Worm (Caenorhabditis elegans) whole organism, mixed stage, embryonic: ENCODE results near the gene T12A7.9.
A peak's percentile ranks its signal among the peaks of the same experiment; 100 is the strongest.

Experiments used
- M03D4.4 ChIP-seq: sonication (generic microtip); optimal IDR thresholded peaks from 2 replicates; lab custom pipeline; 2017; ENCODE audit warnings: mild to moderate bottlenecking, missing genetic modification characterization, missing compliant biosample characterization
- ceh-39 ChIP-seq: fragments of 150-350 bp; optimal IDR thresholded peaks from 2 replicates; lab custom pipeline; 2014; ENCODE audit warnings: missing biosample characterization, missing genetic modification characterization
- ceh-43 ChIP-seq: fragments of 200-800 bp; sonication (Bioruptor generic); optimal IDR thresholded peaks from 2 replicates; lab custom pipeline; 2018; ENCODE audit warnings: mild to moderate bottlenecking, missing genetic modification characterization, moderate library complexity, missing compliant biosample characterization
- ceh-83 ChIP-seq: fragments of 200-800 bp; sonication (Bioruptor generic); optimal IDR thresholded peaks from 2 replicates; lab custom pipeline; 2018; ENCODE audit warnings: mild to moderate bottlenecking, missing genetic modification characterization, missing compliant biosample characterization
- ces-1 ChIP-seq: fragments of 150-350 bp; optimal IDR thresholded peaks from 2 replicates; lab custom pipeline; 2014; ENCODE audit warnings: missing biosample characterization, missing genetic modification reagents, missing genetic modification characterization
- elt-3 ChIP-seq: fragments of 150-350 bp; optimal IDR thresholded peaks from 2 replicates; lab custom pipeline; 2014; ENCODE audit warnings: missing biosample characterization, missing genetic modification characterization
- flh-1 ChIP-seq: fragments of 200-800 bp; sonication (Bioruptor generic); optimal IDR thresholded peaks from 2 replicates; lab custom pipeline; 2018; ENCODE audit warnings: mild to moderate bottlenecking, missing genetic modification characterization, moderate library complexity, missing compliant biosample characterization
- ham-2 ChIP-seq: fragments of 200-800 bp; sonication (Bioruptor generic); optimal IDR thresholded peaks from 2 replicates; lab custom pipeline; 2018; ENCODE audit warnings: mild to moderate bottlenecking, missing genetic modification characterization, missing compliant biosample characterization
- hlh-1 ChIP-seq: fragments of 150-350 bp; optimal IDR thresholded peaks from 2 replicates; lab custom pipeline; 2014; ENCODE audit warnings: missing biosample characterization, missing genetic modification reagents, missing genetic modification characterization
- lin-13 ChIP-seq: fragments of 150-350 bp; optimal IDR thresholded peaks from 2 replicates; lab custom pipeline; 2014; ENCODE audit warnings: missing biosample characterization, missing genetic modification characterization
- lin-32 ChIP-seq: fragments of 200-800 bp; sonication (Bioruptor generic); optimal IDR thresholded peaks from 2 replicates; lab custom pipeline; 2018; ENCODE audit warnings: mild to moderate bottlenecking, missing genetic modification characterization, missing compliant biosample characterization
- lsy-2 ChIP-seq: fragments of 150-350 bp; optimal IDR thresholded peaks from 2 replicates; lab custom pipeline; 2014; ENCODE audit warnings: missing biosample characterization, missing genetic modification characterization
- mab-5 ChIP-seq: fragments of 150-350 bp; optimal IDR thresholded peaks from 2 replicates; lab custom pipeline; 2014; ENCODE audit warnings: missing biosample characterization, missing genetic modification characterization
- mep-1 ChIP-seq: fragments of 150-350 bp; optimal IDR thresholded peaks from 2 replicates; lab custom pipeline; 2017; ENCODE audit warnings: missing biosample characterization, missing genetic modification reagents, missing genetic modification characterization, inconsistent platforms
- mls-2 ChIP-seq: sonication (generic microtip); optimal IDR thresholded peaks from 2 replicates; lab custom pipeline; 2016; ENCODE audit warnings: mild to moderate bottlenecking, missing genetic modification characterization, moderate library complexity, missing compliant biosample characterization
- nhr-12 ChIP-seq: fragments of 150-350 bp; optimal IDR thresholded peaks from 2 replicates; lab custom pipeline; 2014; ENCODE audit warnings: missing biosample characterization, missing genetic modification characterization
- nhr-2 ChIP-seq: fragments of 150-350 bp; optimal IDR thresholded peaks from 2 replicates; lab custom pipeline; 2014; ENCODE audit warnings: missing biosample characterization, missing genetic modification characterization
- nhr-76 ChIP-seq: sonication (generic microtip); optimal IDR thresholded peaks from 2 replicates; lab custom pipeline; 2017; ENCODE audit warnings: missing biosample characterization, missing genetic modification characterization
- pha-4 ChIP-seq: fragments of 150-350 bp; optimal IDR thresholded peaks from 2 replicates; lab custom pipeline; 2018; ENCODE audit warnings: missing biosample characterization, missing genetic modification reagents, missing genetic modification characterization
- sem-2 ChIP-seq: fragments of 200-800 bp; sonication (Bioruptor generic); optimal IDR thresholded peaks from 2 replicates; lab custom pipeline; 2018; ENCODE audit warnings: mild to moderate bottlenecking, missing genetic modification characterization, missing compliant biosample characterization
- snpc-4 ChIP-seq: fragments of 150-350 bp; optimal IDR thresholded peaks from 2 replicates; lab custom pipeline; 2014; ENCODE audit warnings: missing biosample characterization, missing genetic modification characterization
- sptf-1 ChIP-seq: sonication (generic microtip); optimal IDR thresholded peaks from 2 replicates; lab custom pipeline; 2017; ENCODE audit warnings: mild to moderate bottlenecking, missing genetic modification characterization, moderate library complexity, missing compliant biosample characterization
- tbx-8 ChIP-seq: fragments of 200-800 bp; sonication (Bioruptor generic); optimal IDR thresholded peaks from 2 replicates; lab custom pipeline; 2018; ENCODE audit warnings: mild to moderate bottlenecking, missing genetic modification characterization, moderate library complexity, missing compliant biosample characterization
- unc-120 ChIP-seq: sonication (generic microtip); optimal IDR thresholded peaks from 2 replicates; lab custom pipeline; 2017; ENCODE audit warnings: missing genetic modification characterization, missing compliant biosample characterization; ENCODE audit not compliant: poor library complexity, severe bottlenecking
- unc-39 ChIP-seq: fragments of 150-350 bp; optimal IDR thresholded peaks from 2 replicates; lab custom pipeline; 2014; ENCODE audit warnings: missing biosample characterization, missing genetic modification characterization
- unc-62 ChIP-seq: fragments of 150-350 bp; optimal IDR thresholded peaks from 2 replicates; lab custom pipeline; 2014; ENCODE audit warnings: missing biosample characterization, missing genetic modification reagents, missing genetic modification characterization
- zip-8 ChIP-seq: fragments of 150-350 bp; optimal IDR thresholded peaks from 2 replicates; lab custom pipeline; 2014; ENCODE audit warnings: missing biosample characterization, missing genetic modification characterization

The T12A7.9 gene

ce11 chrIV:11755907-11756306, at the start of gene T12A7.9:
T12A7.9 (minus strand) TSS chrIV:11756007.
- TF ChIP-seq mab-5 (tag; lab: Kevin White, UChicago) (no peak), lin-13 (tag; lab: Kevin White, UChicago) (no peak), mls-2 (tag; lab: Kevin White, UChicago) (no peak), nhr-76 (tag; lab: Kevin White, UChicago) (no peak), M03D4.4 (no peak), tbx-8 (GFP tag; lab: Kevin White, UChicago) (no peak), flh-1 (GFP tag; lab: Kevin White, UChicago) (no peak), nhr-12 (no peak), ceh-39 (tag; lab: Kevin White, UChicago) (no peak), unc-39 (tag; lab: Kevin White, UChicago) (no peak), ceh-83 (GFP tag; lab: Kevin White, UChicago) (no peak)

- TF ChIP-seq mab-5 (tag; lab: Kevin White, UChicago) (no peak), nhr-76 (tag; lab: Kevin White, UChicago) (no peak), lsy-2 (tag; lab: Kevin White, UChicago) (no peak)
Measured at ce11 chrIV:11804053-11804452, 48.2 kb upstream of the T12A7.9 start, which contains the start of gene H01G02.1. H01G02.1 (minus strand) TSS chrIV:11804153.

DNA sequence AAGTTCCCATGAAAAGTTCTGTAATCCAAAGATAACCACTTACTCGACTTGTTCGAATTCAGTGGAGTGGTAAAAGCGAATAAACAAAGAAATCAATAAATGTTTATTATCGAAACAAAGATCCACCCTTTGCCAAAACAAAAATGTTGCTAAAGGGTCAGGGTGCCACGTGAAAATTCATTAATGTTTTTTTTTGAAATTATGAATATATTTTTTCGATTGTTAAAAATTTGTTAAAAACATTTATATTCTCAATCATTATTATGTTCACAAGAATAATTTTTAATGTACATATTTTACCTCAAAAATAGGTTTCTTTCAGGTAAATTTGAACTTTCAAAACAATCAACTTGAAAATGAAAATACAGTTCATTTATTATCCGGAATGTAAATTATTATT, 47.2 kb upstream of the T12A7.9 start, which contains the start of gene H01G02.4:
Gene H01G02.4 (minus strand): TSS at position 101 of the 400 bp plus-strand sequence.
- TF ChIP-seq sptf-1 (tag; lab: Kevin White, UChicago) (no peak), flh-1 (GFP tag; lab: Kevin White, UChicago) (no peak), lsy-2 (tag; lab: Kevin White, UChicago) (no peak), unc-62 (GFP tag; lab: Kevin White, UChicago) (no peak), ceh-83 (GFP tag; lab: Kevin White, UChicago) (no peak), zip-8 (tag; lab: Kevin White, UChicago) (no peak), ces-1 (GFP tag; lab: Kevin White, UChicago) (no peak), ceh-43 (GFP tag; lab: Kevin White, UChicago) (no peak), hlh-1 (tag; lab: Kevin White, UChicago) (no peak), ceh-39 (tag; lab: Kevin White, UChicago) (no peak), pha-4 (no peak), snpc-4 (tag; lab: Kevin White, UChicago) (no peak)

DNA sequence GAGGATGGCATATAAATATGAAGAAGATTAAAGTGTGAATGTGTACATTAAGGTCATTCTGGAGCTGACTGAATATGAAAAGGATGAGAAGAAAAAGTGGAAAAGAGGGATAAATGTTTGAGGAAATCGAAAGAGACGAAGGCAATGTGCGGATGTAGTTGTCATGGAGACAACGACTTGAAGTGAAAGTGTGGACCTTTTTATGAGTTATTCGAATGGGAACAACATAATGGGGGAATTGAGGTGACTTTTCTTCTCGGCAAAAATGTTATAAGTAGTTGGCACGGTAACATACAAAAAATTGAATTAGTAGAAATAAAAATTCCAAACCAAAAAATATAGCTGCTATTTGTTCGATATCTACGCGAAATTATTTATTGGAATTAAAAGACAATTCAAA, 45.3 kb upstream of the T12A7.9 start, which contains the start of gene dyf-18:
Gene dyf-18 (minus strand): TSS at position 101 of the 400 bp plus-strand sequence.
- no peak for TF ChIP-seq flh-1 (GFP tag; lab: Kevin White, UChicago)
- TF ChIP-seq nhr-2 (tag; lab: Kevin White, UChicago) = no peak
- no peak for TF ChIP-seq unc-62 (GFP tag; lab: Kevin White, UChicago)
- no peak for TF ChIP-seq lin-32
- TF ChIP-seq ham-2 (GFP tag; lab: Kevin White, UChicago) = no peak
- TF ChIP-seq ceh-43 (GFP tag; lab: Kevin White, UChicago) = no peak
- no peak for TF ChIP-seq pha-4
- no peak for TF ChIP-seq mep-1
- TF ChIP-seq unc-120 (tag; lab: Kevin White, UChicago) = no peak
- TF ChIP-seq lin-13 (tag; lab: Kevin White, UChicago) = no peak

DNA sequence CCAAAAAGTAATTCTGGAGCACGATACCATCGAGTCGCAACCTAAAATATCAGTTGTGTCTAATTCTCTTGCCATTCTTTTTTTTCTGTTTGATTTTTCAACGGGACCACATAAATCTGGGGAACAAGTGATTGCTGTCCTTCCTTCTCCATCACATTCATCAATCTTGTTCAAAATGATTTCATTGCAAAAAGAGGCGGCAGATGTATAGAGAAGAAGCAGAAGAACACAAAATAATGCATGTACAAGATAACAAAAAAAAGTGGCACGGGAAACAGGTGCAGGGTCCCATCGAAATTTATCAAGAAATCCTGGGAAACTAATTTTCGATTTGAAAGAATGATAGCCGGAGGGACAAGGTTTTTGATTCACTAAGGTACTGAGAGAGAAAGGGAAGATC, 43.4 kb upstream of the T12A7.9 start:
- TF ChIP-seq ces-1 (GFP tag; lab: Kevin White, UChicago) = no peak
- peak; percentile 58 for TF ChIP-seq unc-62 (GFP tag; lab: Kevin White, UChicago)
- TF ChIP-seq sem-2 (GFP tag; lab: Kevin White, UChicago) = no peak
- TF ChIP-seq flh-1 (GFP tag; lab: Kevin White, UChicago) = no peak
- no peak for TF ChIP-seq lin-32
- no peak for TF ChIP-seq ceh-83 (GFP tag; lab: Kevin White, UChicago)
- no peak for TF ChIP-seq ceh-43 (GFP tag; lab: Kevin White, UChicago)
- TF ChIP-seq sptf-1 (tag; lab: Kevin White, UChicago) = no peak

- TF ChIP-seq ces-1 (GFP tag; lab: Kevin White, UChicago) (peak; percentile 60), lin-32 (no peak), elt-3 (tag; lab: Kevin White, UChicago) (no peak)
Measured at ce11 chrIV:11796818-11797217, 41.0 kb upstream of the T12A7.9 start.
